Fruit fly (Drosophila melanogaster) whole organism, prepupa: ENCODE results near the gene CG9117.
A peak's percentile ranks its signal among the peaks of the same experiment; 100 is the strongest.

Experiments used
- Blimp-1 ChIP-seq: fragments of 200-800 bp; sonication (Bioruptor generic); optimal IDR thresholded peaks from 3 replicates; lab custom pipeline; 2017; ENCODE audit warnings: missing biosample characterization, missing genetic modification characterization, mild to moderate bottlenecking, moderate library complexity, missing genetic modification reagents
- CG10669 ChIP-seq: fragments of 200-800 bp; sonication (Bioruptor generic); optimal IDR thresholded peaks from 3 replicates; lab custom pipeline; 2018; ENCODE audit warnings: missing biosample characterization, mild to moderate bottlenecking, missing genetic modification characterization, moderate library complexity
- CG11762 ChIP-seq: fragments of 200-800 bp; sonication (Bioruptor generic); optimal IDR thresholded peaks from 3 replicates; lab custom pipeline; 2016; ENCODE audit warnings: missing biosample characterization, missing genetic modification characterization; ENCODE audit not compliant: insufficient read depth
- CG11902 ChIP-seq: fragments of 200-800 bp; sonication (Bioruptor generic); optimal IDR thresholded peaks from 3 replicates; lab custom pipeline; 2016; ENCODE audit warnings: missing biosample characterization, missing genetic modification characterization
- CG15336 ChIP-seq: fragments of 200-800 bp; sonication (Bioruptor generic); IDR thresholded peaks from 2 replicates; pipeline ENCODE4 v1.3.6; 2022; ENCODE audit warnings: missing biosample characterization, missing genetic modification characterization
- CG1621 ChIP-seq: fragments of 200-800 bp; sonication (Bioruptor generic); optimal IDR thresholded peaks from 3 replicates; lab custom pipeline; 2018; ENCODE audit warnings: missing biosample characterization, mild to moderate bottlenecking, missing genetic modification characterization
- CG3032 ChIP-seq: fragments of 200-800 bp; optimal IDR thresholded peaks from 2 replicates; lab custom pipeline; 2019; ENCODE audit warnings: missing biosample characterization, mild to moderate bottlenecking, missing genetic modification characterization, moderate library complexity
- CG34406 ChIP-seq: fragments of 200-800 bp; sonication (Bioruptor generic); optimal IDR thresholded peaks from 3 replicates; lab custom pipeline; 2016; ENCODE audit warnings: missing biosample characterization, missing genetic modification characterization
- CG3919 ChIP-seq: fragments of 200-800 bp; sonication (Bioruptor generic); optimal IDR thresholded peaks from 3 replicates; lab custom pipeline; 2016; ENCODE audit warnings: missing biosample characterization, missing genetic modification characterization
- CG6163 ChIP-seq: fragments of 200-800 bp; sonication (Bioruptor generic); IDR thresholded peaks from 3 replicates; pipeline ENCODE4 v1.3.6; 2022; ENCODE audit warnings: missing biosample characterization, missing genetic modification characterization
- CG6276 ChIP-seq: fragments of 200-800 bp; sonication (Bioruptor generic); optimal IDR thresholded peaks from 2 replicates; lab custom pipeline; 2017; ENCODE audit warnings: missing biosample characterization, mild to moderate bottlenecking, missing genetic modification characterization
- CG6792 ChIP-seq: fragments of 200-800 bp; sonication (Bioruptor generic); optimal IDR thresholded peaks from 3 replicates; lab custom pipeline; 2016; ENCODE audit warnings: missing biosample characterization, missing genetic modification characterization
- CG6808 ChIP-seq: fragments of 200-800 bp; sonication (Bioruptor generic); optimal IDR thresholded peaks from 3 replicates; lab custom pipeline; 2017; ENCODE audit warnings: missing biosample characterization, missing genetic modification characterization, mild to moderate bottlenecking, moderate library complexity, missing genetic modification reagents
- CG6854 ChIP-seq: fragments of 200-800 bp; sonication (Bioruptor generic); optimal IDR thresholded peaks from 2 replicates; lab custom pipeline; 2017; ENCODE audit warnings: missing biosample characterization, mild to moderate bottlenecking, missing genetic modification characterization
- CG7368 ChIP-seq: fragments of 200-800 bp; sonication (Bioruptor generic); optimal IDR thresholded peaks from 3 replicates; lab custom pipeline; 2016; ENCODE audit warnings: missing biosample characterization, missing genetic modification characterization
- CG8119 ChIP-seq: fragments of 200-800 bp; sonication (Bioruptor generic); IDR thresholded peaks from 3 replicates; pipeline ENCODE4 v1.3.6; 2022; ENCODE audit warnings: missing biosample characterization, missing genetic modification characterization
- CG8319 ChIP-seq: fragments of 200-800 bp; sonication (Bioruptor generic); optimal IDR thresholded peaks from 3 replicates; lab custom pipeline; 2016; ENCODE audit warnings: missing biosample characterization, missing genetic modification characterization
- CG8632 ChIP-seq: fragments of 200-800 bp; sonication (Bioruptor generic); optimal IDR thresholded peaks from 3 replicates; lab custom pipeline; 2016; ENCODE audit warnings: missing biosample characterization, missing genetic modification characterization
- CG9139 ChIP-seq: fragments of 200-800 bp; sonication (Bioruptor generic); optimal IDR thresholded peaks from 3 replicates; lab custom pipeline; 2017; ENCODE audit warnings: missing biosample characterization, mild to moderate bottlenecking, missing genetic modification characterization
- Eip75B ChIP-seq: fragments of 200-800 bp; sonication (Bioruptor generic); optimal IDR thresholded peaks from 3 replicates; lab custom pipeline; 2016; ENCODE audit warnings: missing biosample characterization, missing genetic modification characterization
- Eip78C ChIP-seq: fragments of 200-800 bp; sonication (Bioruptor generic); peaks from one replicate; lab custom pipeline; 2016; ENCODE audit warnings: missing biosample characterization, missing genetic modification characterization
- Eip93F ChIP-seq: fragments of 200-800 bp; sonication (Bioruptor generic); optimal IDR thresholded peaks from 2 replicates; lab custom pipeline; 2016; ENCODE audit warnings: missing biosample characterization, mild to moderate bottlenecking, missing genetic modification characterization
- Ets96B ChIP-seq: fragments of 200-800 bp; optimal IDR thresholded peaks from 2 replicates; lab custom pipeline; 2019; ENCODE audit warnings: missing biosample characterization, mild to moderate bottlenecking, missing genetic modification characterization, moderate library complexity
- Gug ChIP-seq: fragments of 200-800 bp; sonication (Bioruptor generic); IDR thresholded peaks from 2 replicates; pipeline ENCODE4 v1.3.6; 2022; ENCODE audit warnings: missing biosample characterization, missing genetic modification characterization
- Hr38 ChIP-seq: sonication (Bioruptor generic); optimal IDR thresholded peaks from 2 replicates; lab custom pipeline; 2016; ENCODE audit warnings: missing biosample characterization, missing genetic modification characterization
- Hr4 ChIP-seq: fragments of 200-800 bp; sonication (Bioruptor generic); optimal IDR thresholded peaks from 3 replicates; lab custom pipeline; 2016; ENCODE audit warnings: missing biosample characterization, missing genetic modification characterization
- Met ChIP-seq: fragments of 200-800 bp; sonication (Bioruptor generic); optimal IDR thresholded peaks from 3 replicates; lab custom pipeline; 2016; ENCODE audit warnings: missing biosample characterization, missing genetic modification characterization
- OdsH ChIP-seq: fragments of 200-800 bp; sonication (Bioruptor generic); optimal IDR thresholded peaks from 3 replicates; lab custom pipeline; 2016; ENCODE audit warnings: missing biosample characterization, missing genetic modification characterization
- Sox14 ChIP-seq: fragments of 200-800 bp; sonication (Bioruptor generic); optimal IDR thresholded peaks from 3 replicates; lab custom pipeline; 2016; ENCODE audit warnings: missing biosample characterization, missing genetic modification characterization
- achi ChIP-seq: fragments of 200-800 bp; sonication (Bioruptor generic); optimal IDR thresholded peaks from 3 replicates; lab custom pipeline; 2016; ENCODE audit warnings: missing biosample characterization, missing genetic modification characterization
- acj6 ChIP-seq: fragments of 200-800 bp; sonication (Bioruptor generic); optimal IDR thresholded peaks from 3 replicates; lab custom pipeline; 2016; ENCODE audit warnings: missing biosample characterization, missing genetic modification characterization
- cyc ChIP-seq: fragments of 200-800 bp; sonication (Bioruptor generic); optimal IDR thresholded peaks from 3 replicates; lab custom pipeline; 2016; ENCODE audit warnings: missing biosample characterization, missing genetic modification characterization
- eg ChIP-seq: fragments of 200-800 bp; sonication (Bioruptor generic); IDR thresholded peaks from 3 replicates; pipeline ENCODE4 v1.3.6; 2022; ENCODE audit warnings: missing biosample characterization, missing genetic modification characterization
- esn ChIP-seq: fragments of 200-800 bp; sonication (Bioruptor generic); optimal IDR thresholded peaks from 2 replicates; lab custom pipeline; 2016; ENCODE audit warnings: missing biosample characterization, mild to moderate bottlenecking, missing genetic modification characterization, moderate library complexity
- fd59A ChIP-seq: fragments of 200-800 bp; sonication (Bioruptor generic); optimal IDR thresholded peaks from 2 replicates; lab custom pipeline; 2017; ENCODE audit warnings: missing biosample characterization, mild to moderate bottlenecking, missing genetic modification characterization, missing genetic modification reagents
- fd85E ChIP-seq: fragments of 200-800 bp; sonication (Bioruptor generic); optimal IDR thresholded peaks from 3 replicates; lab custom pipeline; 2016; ENCODE audit warnings: missing biosample characterization, missing genetic modification characterization
- fkh ChIP-seq: fragments of 200-800 bp; sonication (Bioruptor generic); optimal IDR thresholded peaks from 3 replicates; lab custom pipeline; 2017; ENCODE audit warnings: missing biosample characterization, mild to moderate bottlenecking, missing genetic modification characterization, moderate library complexity
- salr ChIP-seq, 2 experiments: fragments of 200-800 bp; sonication (Bioruptor generic); optimal IDR thresholded peaks; 3 replicates each; lab custom pipeline; 2016 to 2018; ENCODE audit warnings: missing biosample characterization in 2 of 2, missing genetic modification characterization in 2 of 2, mild to moderate bottlenecking in 1 of 2
- spab ChIP-seq: fragments of 200-800 bp; sonication (Bioruptor generic); optimal IDR thresholded peaks from 2 replicates; lab custom pipeline; 2017; ENCODE audit warnings: missing biosample characterization, mild to moderate bottlenecking, missing genetic modification characterization, missing genetic modification reagents
- ss ChIP-seq, 2 experiments: fragments of 200-800 bp; sonication (Bioruptor generic); optimal IDR thresholded peaks; 2 replicates in 1 of 2; 3 replicates in 1 of 2; lab custom pipeline; 2017 to 2018; ENCODE audit warnings: mild to moderate bottlenecking in 2 of 2, missing biosample characterization in 2 of 2, missing genetic modification characterization in 2 of 2, moderate library complexity in 1 of 2
- svp ChIP-seq: fragments of 200-800 bp; sonication (Bioruptor generic); peaks from one replicate; lab custom pipeline; 2016; ENCODE audit warnings: missing biosample characterization, missing genetic modification characterization
- topi ChIP-seq: fragments of 200-800 bp; sonication (Bioruptor generic); optimal IDR thresholded peaks from 3 replicates; lab custom pipeline; 2016; ENCODE audit warnings: missing biosample characterization, missing genetic modification characterization

Gene CG9117

DNA sequence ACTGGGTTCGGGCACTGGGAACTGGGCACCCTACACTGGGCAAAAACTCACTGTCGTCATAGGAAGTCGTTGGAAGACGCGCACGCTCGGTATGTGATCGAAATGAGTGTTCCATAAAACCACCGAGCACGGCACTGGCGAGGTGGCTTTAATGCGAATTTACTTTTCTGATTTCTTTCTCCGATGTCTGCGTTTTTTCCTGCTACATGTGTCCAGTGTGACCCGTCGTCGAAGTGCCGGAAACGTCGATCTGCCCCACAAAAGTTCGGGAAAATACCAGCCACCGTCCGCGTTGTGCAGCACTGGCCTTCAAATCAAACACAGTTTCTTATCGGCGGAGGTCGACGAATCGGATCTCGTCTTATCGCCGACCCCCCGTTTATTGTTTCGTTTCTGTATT, 38.5 kb downstream of the CG9117 start, which contains the start of gene Kdm5 (continued):
- TF ChIP-seq esn (GFP tag; lab: Kevin White, UChicago) (peak; percentile 23), svp (GFP tag; lab: Kevin White, UChicago) (peak; percentile 96), fkh (no peak), Gug (GFP tag; lab: Robert Waterston, UW) (no peak), CG11762 (GFP tag; lab: Kevin White, UChicago) (no peak), CG9139 (GFP tag; lab: Kevin White, UChicago) (no peak), CG11902 (GFP tag; lab: Kevin White, UChicago) (no peak), topi (GFP tag; lab: Kevin White, UChicago) (no peak), Hr4 (no peak), Sox14 (peak; percentile 41), Blimp-1 (GFP tag; lab: Kevin White, UChicago) (no peak), acj6 (no peak), CG3032 (tag; lab: Kevin White, UChicago) (no peak), salr (GFP tag; optimal IDR thresholded peaks at IDR 0.05; lab: Kevin White, UChicago) (no peak), spab (GFP tag; lab: Kevin White, UChicago) (no peak), Eip93F (no peak)

- TF ChIP-seq CG15336 (GFP tag; lab: Robert Waterston, UW) (peak; percentile 11; the same call in 1 of the 2 replicates), Ets96B (tag; lab: Kevin White, UChicago) (no peak)
Observed at dm6 chr2L:5998383-5998782, 39.3 kb downstream of the CG9117 start.

DNA sequence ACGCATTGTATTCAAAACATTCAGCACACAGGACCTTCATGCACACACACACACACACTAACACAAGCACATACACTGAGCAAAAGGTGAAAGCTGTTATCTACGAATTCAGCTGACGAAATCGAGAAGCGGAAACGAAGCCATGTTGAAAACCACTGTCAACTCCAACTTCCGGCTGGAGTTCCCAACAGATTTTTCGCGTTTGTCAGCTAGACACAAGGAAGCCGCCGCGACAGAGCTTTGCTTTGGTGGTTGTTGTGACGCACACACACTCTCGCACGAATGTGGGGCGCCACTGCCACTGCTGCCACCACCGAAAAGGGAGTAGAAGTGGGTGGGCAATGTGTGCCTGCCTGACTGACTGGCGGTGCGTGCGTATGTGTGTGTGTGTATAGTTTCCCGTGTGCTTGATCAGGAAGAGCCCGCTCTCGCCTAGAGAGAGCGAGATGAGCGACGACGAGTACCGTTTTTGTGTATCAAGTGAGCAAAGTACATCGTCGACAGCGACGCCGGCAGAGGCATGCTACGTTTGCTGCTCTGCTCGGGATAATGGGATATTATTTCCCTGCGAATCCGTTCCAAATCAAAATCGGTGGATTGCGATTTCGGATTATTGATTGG, 40.0 kb downstream of the CG9117 start:
- TF ChIP-seq CG6163 (GFP tag; lab: Robert Waterston, UW) (0 out of 3 replicates have a peak, but pooled peaks have one; percentile 50), Eip78C (GFP tag; lab: Kevin White, UChicago) (peak; percentile 71), fd59A (GFP tag; lab: Kevin White, UChicago) (peak; percentile 16), CG1621 (tag; lab: Kevin White, UChicago) (peak; percentile 37), CG8319 (GFP tag; lab: Kevin White, UChicago) (peak; percentile 12), Blimp-1 (GFP tag; lab: Kevin White, UChicago) (peak; percentile 50), Met (GFP tag; lab: Kevin White, UChicago) (no peak), fd85E (GFP tag; lab: Kevin White, UChicago) (no peak), CG6854 (GFP tag; lab: Kevin White, UChicago) (peak; percentile 69), CG3919 (GFP tag; lab: Kevin White, UChicago) (no peak), CG6276 (peak; percentile 22), OdsH (no peak), ss (GFP tag; optimal IDR thresholded peaks at IDR 0.05; lab: Kevin White, UChicago) (peak; percentile 30 to 78), Hr38 (no peak), CG7368 (GFP tag; lab: Kevin White, UChicago) (peak; percentile 12), CG8632 (GFP tag; lab: Kevin White, UChicago) (peak; percentile 44), Eip75B (no peak), CG34406 (peak; percentile 29), CG8119 (GFP tag; lab: Robert Waterston, UW) (peak; percentile 35; the same call in 1 of the 3 replicates), spab (GFP tag; lab: Kevin White, UChicago) (peak; percentile 55), CG10669 (GFP tag; lab: Kevin White, UChicago) (peak; percentile 39), CG11762 (GFP tag; lab: Kevin White, UChicago) (no peak), CG6808 (peak; percentile 60), eg (GFP tag; lab: Robert Waterston, UW) (no peak), achi (GFP tag; lab: Kevin White, UChicago) (peak; percentile 72), cyc (GFP tag; lab: Kevin White, UChicago) (no peak), esn (GFP tag; lab: Kevin White, UChicago) (peak; percentile 45), salr (GFP tag; optimal IDR thresholded peaks at IDR 0.05; lab: Kevin White, UChicago) (peak in 1 of 2 experiments; percentile 8), CG9139 (GFP tag; lab: Kevin White, UChicago) (peak; percentile 57), CG6792 (GFP tag; lab: Kevin White, UChicago) (no peak), svp (GFP tag; lab: Kevin White, UChicago) (no peak), CG11902 (GFP tag; lab: Kevin White, UChicago) (no peak), Gug (GFP tag; lab: Robert Waterston, UW) (no peak), CG3032 (tag; lab: Kevin White, UChicago) (no peak)
